Worm (Caenorhabditis elegans) whole organism, L4 larva: ENCODE data around the gene Y97E10AR.8.

Experiments used
- F26F4.8 ChIP-seq: fragments of 200-800 bp; sonication (Bioruptor generic); conservative IDR thresholded peaks from 2 replicates; pipeline ENCODE4 v1.3.6; 2022; ENCODE audit warnings: missing genetic modification characterization, missing compliant biosample characterization
- F37D6.2 ChIP-seq: sonication (generic microtip); optimal IDR thresholded peaks from 2 replicates; lab custom pipeline; 2016; ENCODE audit warnings: mild to moderate bottlenecking, missing genetic modification characterization, missing compliant biosample characterization
- T20F7.1 ChIP-seq: fragments of 200-800 bp; sonication (Bioruptor generic); optimal IDR thresholded peaks from 2 replicates; lab custom pipeline; 2018; ENCODE audit warnings: mild to moderate bottlenecking, missing genetic modification characterization, missing compliant biosample characterization
- Y105C5A.15 ChIP-seq: fragments of 200-800 bp; sonication (Bioruptor generic); IDR thresholded peaks from 2 replicates; pipeline ENCODE4 v1.3.6; 2022; ENCODE audit warnings: missing genetic modification characterization, missing compliant biosample characterization
- Y5F2A.4 ChIP-seq: fragments of 200-800 bp; sonication (Bioruptor generic); optimal IDR thresholded peaks from 2 replicates; lab custom pipeline; 2018; ENCODE audit warnings: mild to moderate bottlenecking, missing genetic modification characterization, missing compliant biosample characterization
- ZK337.2 ChIP-seq: fragments of 200-800 bp; sonication (Bioruptor generic); IDR thresholded peaks from 2 replicates; pipeline ENCODE4 v1.3.6; 2022; ENCODE audit warnings: missing genetic modification reagents, missing genetic modification characterization, missing compliant biosample characterization
- ama-1 ChIP-seq: fragments of 150-350 bp; optimal IDR thresholded peaks from 2 replicates; lab custom pipeline; 2014; ENCODE audit warnings: inconsistent platforms, mixed read lengths
- arid-1 ChIP-seq: fragments of 200-800 bp; sonication (Bioruptor generic); conservative IDR thresholded peaks from 2 replicates; pipeline ENCODE4 v1.3.6; 2022; ENCODE audit warnings: missing genetic modification reagents, missing genetic modification characterization, missing compliant biosample characterization
- ceh-20 ChIP-seq: fragments of 200-800 bp; sonication (Bioruptor generic); IDR thresholded peaks from 2 replicates; pipeline ENCODE4 v1.3.6; 2022; ENCODE audit warnings: missing genetic modification reagents, missing genetic modification characterization, missing compliant biosample characterization
- ceh-44 ChIP-seq: fragments of 200-800 bp; sonication (Bioruptor generic); IDR thresholded peaks from 2 replicates; pipeline ENCODE4 v1.3.6; 2022; ENCODE audit warnings: missing genetic modification reagents, missing genetic modification characterization, missing compliant biosample characterization
- ceh-62 ChIP-seq: sonication (generic microtip); optimal IDR thresholded peaks from 2 replicates; lab custom pipeline; 2017; ENCODE audit warnings: missing biosample characterization, missing genetic modification characterization
- ceh-82 ChIP-seq: sonication (generic microtip); optimal IDR thresholded peaks from 2 replicates; lab custom pipeline; 2017; ENCODE audit warnings: missing biosample characterization, missing genetic modification characterization
- cey-2 ChIP-seq: sonication (generic microtip); optimal IDR thresholded peaks from 3 replicates; lab custom pipeline; 2017; ENCODE audit warnings: missing genetic modification characterization, mild to moderate bottlenecking, missing compliant biosample characterization, antibody characterized with exemption, borderline replicate concordance; ENCODE audit not compliant: insufficient read depth
- ctbp-1 ChIP-seq: fragments of 200-800 bp; sonication (Bioruptor generic); IDR thresholded peaks from 2 replicates; pipeline ENCODE4 v1.3.6; 2022; ENCODE audit warnings: missing genetic modification reagents, missing genetic modification characterization, missing compliant biosample characterization
- daf-12 ChIP-seq: fragments of 150-350 bp; optimal IDR thresholded peaks from 2 replicates; lab custom pipeline; 2014; ENCODE audit warnings: missing biosample characterization, missing genetic modification reagents, missing genetic modification characterization
- daf-19 ChIP-seq: fragments of 200-800 bp; sonication (Bioruptor generic); conservative IDR thresholded peaks from 2 replicates; pipeline ENCODE4 v1.3.6; 2022; ENCODE audit warnings: missing genetic modification characterization, missing compliant biosample characterization
- daf-8 ChIP-seq: fragments of 200-800 bp; sonication (Bioruptor generic); IDR thresholded peaks from 2 replicates; pipeline ENCODE4 v1.3.6; 2022; ENCODE audit warnings: missing genetic modification characterization, missing compliant biosample characterization
- dmd-8 ChIP-seq: fragments of 200-800 bp; sonication (Bioruptor generic); IDR thresholded peaks from 2 replicates; pipeline ENCODE4 v1.3.6; 2022; ENCODE audit warnings: missing genetic modification characterization, missing compliant biosample characterization
- dmd-9 ChIP-seq: fragments of 200-800 bp; sonication (Bioruptor generic); IDR thresholded peaks from 2 replicates; pipeline ENCODE4 v1.3.6; 2022; ENCODE audit warnings: missing genetic modification reagents, missing genetic modification characterization, missing compliant biosample characterization
- dpl-1 ChIP-seq: fragments of 150-350 bp; optimal IDR thresholded peaks from 2 replicates; lab custom pipeline; 2014; ENCODE audit warnings: missing biosample characterization, missing genetic modification reagents, missing genetic modification characterization
- duxl-1 ChIP-seq: sonication (generic microtip); optimal IDR thresholded peaks from 2 replicates; lab custom pipeline; 2016; ENCODE audit warnings: mild to moderate bottlenecking, missing genetic modification characterization, moderate library complexity, missing compliant biosample characterization; ENCODE audit not compliant: poor library complexity
- dve-1 ChIP-seq: sonication (generic microtip); optimal IDR thresholded peaks from 2 replicates; lab custom pipeline; 2017; ENCODE audit warnings: antibody characterized with exemption, mild to moderate bottlenecking, missing genetic modification characterization, missing compliant biosample characterization; ENCODE audit not compliant: insufficient read depth
- fkh-10 ChIP-seq: fragments of 150-350 bp; optimal IDR thresholded peaks from 2 replicates; lab custom pipeline; 2014; ENCODE audit warnings: missing biosample characterization, missing genetic modification reagents, missing genetic modification characterization
- hlh-30 ChIP-seq: sonication (generic microtip); optimal IDR thresholded peaks from 2 replicates; lab custom pipeline; 2017; ENCODE audit warnings: antibody characterized with exemption, mild to moderate bottlenecking, missing genetic modification characterization, missing compliant biosample characterization; ENCODE audit not compliant: insufficient read depth
- jun-1 ChIP-seq: fragments of 150-350 bp; optimal IDR thresholded peaks from 2 replicates; lab custom pipeline; 2014; ENCODE audit warnings: missing biosample characterization, missing genetic modification reagents, missing genetic modification characterization
- lin-1 ChIP-seq: fragments of 200-800 bp; sonication (Bioruptor generic); IDR thresholded peaks from 2 replicates; pipeline ENCODE4 v1.3.6; 2022; ENCODE audit warnings: missing genetic modification reagents, missing genetic modification characterization, missing compliant biosample characterization
- lin-13 ChIP-seq: fragments of 150-350 bp; optimal IDR thresholded peaks from 2 replicates; lab custom pipeline; 2014; ENCODE audit warnings: missing biosample characterization, missing genetic modification reagents, missing genetic modification characterization
- lir-3 ChIP-seq: sonication (generic microtip); optimal IDR thresholded peaks from 2 replicates; lab custom pipeline; 2016; ENCODE audit warnings: mild to moderate bottlenecking, missing genetic modification characterization, missing compliant biosample characterization
- lsy-2 ChIP-seq, 2 experiments: fragments of 150-350 bp in 1 of 2; sonication (generic microtip) in 1 of 2; optimal IDR thresholded peaks; 2 replicates each; lab custom pipeline; 2014 to 2017; ENCODE audit warnings: missing biosample characterization in 2 of 2, missing genetic modification characterization in 2 of 2
- madf-5 ChIP-seq, 2 experiments: fragments of 200-800 bp; sonication (Bioruptor generic); IDR thresholded peaks; 2 replicates each; pipeline ENCODE4 v1.3.6; 2022; ENCODE audit warnings: missing compliant biosample characterization in 2 of 2, missing genetic modification characterization in 2 of 2
- mes-2 ChIP-seq: sonication (generic microtip); optimal IDR thresholded peaks from 2 replicates; lab custom pipeline; 2016; ENCODE audit warnings: missing genotype, mild to moderate bottlenecking, missing genetic modification characterization, missing compliant biosample characterization; ENCODE audit not compliant: poor library complexity, severe bottlenecking
- mxl-2 ChIP-seq: fragments of 200-800 bp; sonication (Bioruptor generic); conservative IDR thresholded peaks from 2 replicates; pipeline ENCODE4 v1.3.6; 2022; ENCODE audit warnings: missing genetic modification reagents, missing genetic modification characterization, missing compliant biosample characterization
- nhr-102 ChIP-seq: sonication (generic microtip); optimal IDR thresholded peaks from 2 replicates; lab custom pipeline; 2016; ENCODE audit warnings: mild to moderate bottlenecking, missing genetic modification characterization, moderate library complexity, missing compliant biosample characterization
- nhr-11 ChIP-seq: fragments of 150-350 bp; optimal IDR thresholded peaks from 2 replicates; lab custom pipeline; 2014; ENCODE audit warnings: missing biosample characterization, missing genetic modification characterization
- nhr-111 ChIP-seq: fragments of 200-800 bp; sonication (Bioruptor generic); optimal IDR thresholded peaks from 2 replicates; lab custom pipeline; 2018; ENCODE audit warnings: mild to moderate bottlenecking, missing genetic modification characterization, missing compliant biosample characterization
- nhr-237 ChIP-seq: sonication (generic microtip); optimal IDR thresholded peaks from 2 replicates; lab custom pipeline; 2017; ENCODE audit warnings: missing biosample characterization, missing genetic modification characterization
- nhr-25 ChIP-seq: sonication (generic microtip); optimal IDR thresholded peaks from 2 replicates; lab custom pipeline; 2017; ENCODE audit warnings: missing genetic modification characterization, mild to moderate bottlenecking, missing compliant biosample characterization, antibody characterized with exemption, moderate library complexity, borderline replicate concordance; ENCODE audit not compliant: insufficient read depth
- nhr-28 ChIP-seq: fragments of 150-350 bp; optimal IDR thresholded peaks from 2 replicates; lab custom pipeline; 2014; ENCODE audit warnings: missing biosample characterization, missing genetic modification characterization
- nhr-42 ChIP-seq: fragments of 200-800 bp; sonication (Bioruptor generic); IDR thresholded peaks from 2 replicates; pipeline ENCODE4 v1.3.6; 2022; ENCODE audit warnings: missing genetic modification characterization, missing compliant biosample characterization
- nhr-48 ChIP-seq: sonication (generic microtip); optimal IDR thresholded peaks from 2 replicates; lab custom pipeline; 2016; ENCODE audit warnings: mild to moderate bottlenecking, missing genetic modification characterization, missing compliant biosample characterization
- nhr-6 ChIP-seq: fragments of 150-350 bp; optimal IDR thresholded peaks from 2 replicates; lab custom pipeline; 2014; ENCODE audit warnings: missing biosample characterization, missing genetic modification characterization
- nhr-76 ChIP-seq: fragments of 150-350 bp; optimal IDR thresholded peaks from 2 replicates; lab custom pipeline; 2014; ENCODE audit warnings: missing biosample characterization, missing genetic modification characterization
- php-3 ChIP-seq: fragments of 200-800 bp; sonication (Bioruptor generic); IDR thresholded peaks from 2 replicates; pipeline ENCODE4 v1.3.6; 2022; ENCODE audit warnings: missing genetic modification reagents, missing genetic modification characterization, missing compliant biosample characterization
- pqm-1 ChIP-seq: sonication (generic microtip); optimal IDR thresholded peaks from 2 replicates; lab custom pipeline; 2017; ENCODE audit warnings: missing biosample characterization, missing genetic modification characterization
- saeg-2 ChIP-seq: fragments of 200-800 bp; sonication (Bioruptor generic); IDR thresholded peaks from 2 replicates; pipeline ENCODE4 v1.3.6; 2022; ENCODE audit warnings: missing genetic modification reagents, missing genetic modification characterization, missing compliant biosample characterization
- tag-97 ChIP-seq: fragments of 200-800 bp; sonication (Bioruptor generic); IDR thresholded peaks from 2 replicates; pipeline ENCODE4 v1.3.6; 2022; ENCODE audit warnings: missing genetic modification characterization, missing compliant biosample characterization
- tra-1 ChIP-seq: fragments of 200-800 bp; sonication (Bioruptor generic); IDR thresholded peaks from 2 replicates; pipeline ENCODE4 v1.3.6; 2022; ENCODE audit warnings: missing genetic modification reagents, missing genetic modification characterization, missing compliant biosample characterization
- unc-130 ChIP-seq: sonication (generic microtip); optimal IDR thresholded peaks from 2 replicates; lab custom pipeline; 2016; ENCODE audit warnings: missing genetic modification reagents, missing genetic modification characterization, missing compliant biosample characterization
- unc-62 ChIP-seq, 3 experiments: fragments of 150-350 bp in 1 of 3; sonication (generic microtip); optimal IDR thresholded peaks in 2 of 3; peaks in 1 of 3; 1 replicate in 1 of 3; 2 replicates in 2 of 3; lab custom pipeline; 2014 to 2017; ENCODE audit warnings: missing biosample characterization in 3 of 3, missing genetic modification characterization in 3 of 3, missing genetic modification reagents in 3 of 3, missing genotype in 1 of 3
- zfp-3 ChIP-seq: fragments of 200-800 bp; sonication (Bioruptor generic); conservative IDR thresholded peaks from 2 replicates; pipeline ENCODE4 v1.3.6; 2022; ENCODE audit warnings: missing genetic modification reagents, missing genetic modification characterization, missing compliant biosample characterization
- ztf-7 ChIP-seq: fragments of 150-350 bp; optimal IDR thresholded peaks from 2 replicates; lab custom pipeline; 2014; ENCODE audit warnings: missing biosample characterization, missing genetic modification characterization

Y97E10AR.8 gene

ce11 chrV:8039085-8039525, 34.0 kb downstream of the Y97E10AR.8 start (continued):
- no peak for TF ChIP-seq cey-2 (tag; lab: Kevin White, UChicago)
- TF ChIP-seq nhr-111 = peak; percentile 24
- TF ChIP-seq nhr-28 (tag; lab: Kevin White, UChicago) = no peak
- no peak for TF ChIP-seq nhr-76 (tag; lab: Kevin White, UChicago)
- TF ChIP-seq lir-3 = no peak
- TF ChIP-seq nhr-6 (tag; lab: Kevin White, UChicago) = no peak
- no peak for TF ChIP-seq ceh-82
- TF ChIP-seq ama-1 = no peak
- TF ChIP-seq daf-19 (GFP tag; lab: Robert Waterston, UW) = no peak
- no peak for TF ChIP-seq lin-13 (GFP tag; lab: Kevin White, UChicago)
- TF ChIP-seq daf-12 (tag; lab: Kevin White, UChicago) = no peak
- TF ChIP-seq daf-8 = no peak
- no peak for TF ChIP-seq mxl-2 (GFP tag; lab: Robert Waterston, UW)
- no peak for TF ChIP-seq ztf-7 (tag; lab: Kevin White, UChicago)
- no peak for TF ChIP-seq ceh-62
- peak; percentile 85 for TF ChIP-seq nhr-25
- no peak for TF ChIP-seq arid-1 (GFP tag; lab: Robert Waterston, UW)
- TF ChIP-seq nhr-237 = no peak
- TF ChIP-seq madf-5 (GFP tag; IDR thresholded peaks at IDR 0.05; lab: Robert Waterston, UW) = no peak
- peak in 1 of 2 experiments; percentile 47 for TF ChIP-seq lsy-2 (tag; optimal IDR thresholded peaks at IDR 0.05; lab: Kevin White, UChicago)
- TF ChIP-seq nhr-11 (tag; lab: Kevin White, UChicago) = no peak
- no peak for TF ChIP-seq ceh-44 (GFP tag; lab: Robert Waterston, UW)
- TF ChIP-seq nhr-102 (tag; lab: Kevin White, UChicago) = peak; percentile 44
- no peak for TF ChIP-seq ctbp-1 (GFP tag; lab: Robert Waterston, UW)
- TF ChIP-seq zfp-3 (GFP tag; lab: Robert Waterston, UW) = peak; percentile 82; the same call in 1 of the 2 replicates
- peak; percentile 52; the same call in 1 of the 2 replicates for TF ChIP-seq lin-1 (GFP tag; lab: Robert Waterston, UW)
- no peak for TF ChIP-seq Y105C5A.15 (GFP tag; lab: Robert Waterston, UW)
- TF ChIP-seq php-3 (GFP tag; lab: Robert Waterston, UW) = no peak
- no peak for TF ChIP-seq tag-97 (GFP tag; lab: Robert Waterston, UW)
- TF ChIP-seq hlh-30 = no peak
- peak; percentile 16 for TF ChIP-seq dve-1
- no peak for TF ChIP-seq ceh-20 (GFP tag; lab: Robert Waterston, UW)
- no peak for TF ChIP-seq dmd-9
- peak; percentile 0 for TF ChIP-seq mes-2
- no peak for TF ChIP-seq F26F4.8 (GFP tag; lab: Robert Waterston, UW)
- no peak for TF ChIP-seq jun-1
- no peak for TF ChIP-seq Y5F2A.4
- no peak for TF ChIP-seq nhr-48 (tag; lab: Kevin White, UChicago)
- TF ChIP-seq duxl-1 (tag; lab: Kevin White, UChicago) = peak; percentile 83
- TF ChIP-seq tra-1 (GFP tag; lab: Robert Waterston, UW) = peak; percentile 19; the same call in 1 of the 2 replicates
- TF ChIP-seq unc-130 (GFP tag; lab: Kevin White, UChicago) = no peak
- no peak for TF ChIP-seq dmd-8 (GFP tag; lab: Robert Waterston, UW)
- no peak for TF ChIP-seq saeg-2
- no peak for TF ChIP-seq fkh-10 (GFP tag; lab: Kevin White, UChicago)
- no peak for TF ChIP-seq nhr-42 (GFP tag; lab: Robert Waterston, UW)
- no peak for TF ChIP-seq dpl-1 (GFP tag; lab: Kevin White, UChicago)
- TF ChIP-seq pqm-1 (tag; lab: Kevin White, UChicago) = no peak
- TF ChIP-seq ZK337.2 = no peak
- no peak for TF ChIP-seq unc-62 (GFP tag; optimal IDR thresholded peaks at IDR 0.05 in 1 of 2; lab: Kevin White, UChicago)
- no peak for TF ChIP-seq unc-62 (tag; optimal IDR thresholded peaks at IDR 0.05; lab: Kevin White, UChicago)
- no peak for TF ChIP-seq T20F7.1 (GFP tag; lab: Kevin White, UChicago)
- TF ChIP-seq F37D6.2 (tag; lab: Kevin White, UChicago) = no peak
